Worm (Caenorhabditis elegans): ENCODE results near the gene C30H6.8.

ce11 chrIV:17341033-17341432 is 41.1 kb upstream of the C30H6.8 start:
- TF ChIP-seq gei-17 (GFP tag; optimal IDR thresholded peaks at IDR 0.05) = no peak
- no peak for TF ChIP-seq unc-62 (GFP tag; optimal IDR thresholded peaks at IDR 0.05)
- no peak for TF ChIP-seq xnd-1 (tag; optimal IDR thresholded peaks at IDR 0.05)
- no peak for TF ChIP-seq let-607 (tag; optimal IDR thresholded peaks at IDR 0.05)
- no peak for TF ChIP-seq Y79H2A.3 (GFP tag; conservative IDR thresholded peaks at IDR 0.05)
- TF ChIP-seq ceh-58 (GFP tag; IDR thresholded peaks at IDR 0.05) = no peak
- no peak for TF ChIP-seq zfh-2 (GFP tag; conservative IDR thresholded peaks at IDR 0.05)
- no peak for TF ChIP-seq somi-1 (GFP tag; optimal IDR thresholded peaks at IDR 0.05)
- TF ChIP-seq mel-28 (tag; optimal IDR thresholded peaks at IDR 0.05; ENCODE audit: borderline replicate concordance) = no peak
- TF ChIP-seq C06A6.2 (GFP tag; conservative IDR thresholded peaks at IDR 0.05) = no peak
- TF ChIP-seq ama-1 (optimal IDR thresholded peaks at IDR 0.05) = no peak
- TF ChIP-seq ama-1 (GFP tag; optimal IDR thresholded peaks at IDR 0.05) = no peak
